Worm (Caenorhabditis elegans) whole organism, mixed stage, embryonic: ENCODE measurements around the gene srx-86.

Source experiments
- M03D4.4 ChIP-seq: sonication (generic microtip); optimal IDR thresholded peaks from 2 replicates; lab custom pipeline; 2017; ENCODE audit warnings: mild to moderate bottlenecking, missing genetic modification characterization, missing compliant biosample characterization
- bed-3 ChIP-seq: fragments of 200-800 bp; sonication (Bioruptor generic); optimal IDR thresholded peaks from 3 replicates; lab custom pipeline; 2018; ENCODE audit warnings: mild to moderate bottlenecking, missing genetic modification characterization, moderate library complexity, missing compliant biosample characterization
- blmp-1 ChIP-seq: fragments of 150-350 bp; optimal IDR thresholded peaks from 2 replicates; lab custom pipeline; 2014; ENCODE audit warnings: missing biosample characterization, missing genetic modification characterization
- ceh-39 ChIP-seq: fragments of 150-350 bp; optimal IDR thresholded peaks from 2 replicates; lab custom pipeline; 2014; ENCODE audit warnings: missing biosample characterization, missing genetic modification characterization
- ceh-43 ChIP-seq: fragments of 200-800 bp; sonication (Bioruptor generic); optimal IDR thresholded peaks from 2 replicates; lab custom pipeline; 2018; ENCODE audit warnings: mild to moderate bottlenecking, missing genetic modification characterization, moderate library complexity, missing compliant biosample characterization
- ceh-83 ChIP-seq: fragments of 200-800 bp; sonication (Bioruptor generic); optimal IDR thresholded peaks from 2 replicates; lab custom pipeline; 2018; ENCODE audit warnings: mild to moderate bottlenecking, missing genetic modification characterization, missing compliant biosample characterization
- ces-1 ChIP-seq: fragments of 150-350 bp; optimal IDR thresholded peaks from 2 replicates; lab custom pipeline; 2014; ENCODE audit warnings: missing biosample characterization, missing genetic modification reagents, missing genetic modification characterization
- cnd-1 ChIP-seq: fragments of 200-800 bp; sonication (Bioruptor generic); optimal IDR thresholded peaks from 2 replicates; lab custom pipeline; 2018; ENCODE audit warnings: mild to moderate bottlenecking, missing genetic modification characterization, missing compliant biosample characterization
- drap-1 ChIP-seq: fragments of 200-800 bp; sonication (Bioruptor generic); optimal IDR thresholded peaks from 3 replicates; lab custom pipeline; 2018; ENCODE audit warnings: mild to moderate bottlenecking, missing genetic modification characterization, missing compliant biosample characterization
- elt-1 ChIP-seq: sonication (generic microtip); optimal IDR thresholded peaks from 2 replicates; lab custom pipeline; 2017; ENCODE audit warnings: missing genetic modification characterization, mild to moderate bottlenecking, missing compliant biosample characterization, antibody characterized with exemption, moderate library complexity, borderline replicate concordance; ENCODE audit not compliant: insufficient read depth
- flh-1 ChIP-seq: fragments of 200-800 bp; sonication (Bioruptor generic); optimal IDR thresholded peaks from 2 replicates; lab custom pipeline; 2018; ENCODE audit warnings: mild to moderate bottlenecking, missing genetic modification characterization, moderate library complexity, missing compliant biosample characterization
- ham-2 ChIP-seq: fragments of 200-800 bp; sonication (Bioruptor generic); optimal IDR thresholded peaks from 2 replicates; lab custom pipeline; 2018; ENCODE audit warnings: mild to moderate bottlenecking, missing genetic modification characterization, missing compliant biosample characterization
- hlh-1 ChIP-seq: fragments of 150-350 bp; optimal IDR thresholded peaks from 2 replicates; lab custom pipeline; 2014; ENCODE audit warnings: missing biosample characterization, missing genetic modification reagents, missing genetic modification characterization
- lin-13 ChIP-seq: fragments of 150-350 bp; optimal IDR thresholded peaks from 2 replicates; lab custom pipeline; 2014; ENCODE audit warnings: missing biosample characterization, missing genetic modification characterization
- lin-32 ChIP-seq: fragments of 200-800 bp; sonication (Bioruptor generic); optimal IDR thresholded peaks from 2 replicates; lab custom pipeline; 2018; ENCODE audit warnings: mild to moderate bottlenecking, missing genetic modification characterization, missing compliant biosample characterization
- mab-5 ChIP-seq: fragments of 150-350 bp; optimal IDR thresholded peaks from 2 replicates; lab custom pipeline; 2014; ENCODE audit warnings: missing biosample characterization, missing genetic modification characterization
- mep-1 ChIP-seq: fragments of 150-350 bp; optimal IDR thresholded peaks from 2 replicates; lab custom pipeline; 2017; ENCODE audit warnings: missing biosample characterization, missing genetic modification reagents, missing genetic modification characterization, inconsistent platforms
- mls-2 ChIP-seq: sonication (generic microtip); optimal IDR thresholded peaks from 2 replicates; lab custom pipeline; 2016; ENCODE audit warnings: mild to moderate bottlenecking, missing genetic modification characterization, moderate library complexity, missing compliant biosample characterization
- nhr-12 ChIP-seq: fragments of 150-350 bp; optimal IDR thresholded peaks from 2 replicates; lab custom pipeline; 2014; ENCODE audit warnings: missing biosample characterization, missing genetic modification characterization
- nhr-2 ChIP-seq: fragments of 150-350 bp; optimal IDR thresholded peaks from 2 replicates; lab custom pipeline; 2014; ENCODE audit warnings: missing biosample characterization, missing genetic modification characterization
- nhr-237 ChIP-seq: fragments of 150-350 bp; optimal IDR thresholded peaks from 2 replicates; lab custom pipeline; 2014; ENCODE audit warnings: missing biosample characterization, missing genetic modification characterization
- nhr-28 ChIP-seq: fragments of 150-350 bp; optimal IDR thresholded peaks from 2 replicates; lab custom pipeline; 2014; ENCODE audit warnings: missing biosample characterization, missing genetic modification characterization
- pha-4 ChIP-seq: fragments of 150-350 bp; optimal IDR thresholded peaks from 2 replicates; lab custom pipeline; 2018; ENCODE audit warnings: missing biosample characterization, missing genetic modification reagents, missing genetic modification characterization
- sem-2 ChIP-seq: fragments of 200-800 bp; sonication (Bioruptor generic); optimal IDR thresholded peaks from 2 replicates; lab custom pipeline; 2018; ENCODE audit warnings: mild to moderate bottlenecking, missing genetic modification characterization, missing compliant biosample characterization
- snpc-4 ChIP-seq: fragments of 150-350 bp; optimal IDR thresholded peaks from 2 replicates; lab custom pipeline; 2014; ENCODE audit warnings: missing biosample characterization, missing genetic modification characterization
- tbx-8 ChIP-seq: fragments of 200-800 bp; sonication (Bioruptor generic); optimal IDR thresholded peaks from 2 replicates; lab custom pipeline; 2018; ENCODE audit warnings: mild to moderate bottlenecking, missing genetic modification characterization, moderate library complexity, missing compliant biosample characterization
- unc-120 ChIP-seq: sonication (generic microtip); optimal IDR thresholded peaks from 2 replicates; lab custom pipeline; 2017; ENCODE audit warnings: missing genetic modification characterization, missing compliant biosample characterization; ENCODE audit not compliant: poor library complexity, severe bottlenecking
- unc-39 ChIP-seq: fragments of 150-350 bp; optimal IDR thresholded peaks from 2 replicates; lab custom pipeline; 2014; ENCODE audit warnings: missing biosample characterization, missing genetic modification characterization
- unc-62 ChIP-seq: fragments of 150-350 bp; optimal IDR thresholded peaks from 2 replicates; lab custom pipeline; 2014; ENCODE audit warnings: missing biosample characterization, missing genetic modification reagents, missing genetic modification characterization
- zip-8 ChIP-seq: fragments of 150-350 bp; optimal IDR thresholded peaks from 2 replicates; lab custom pipeline; 2014; ENCODE audit warnings: missing biosample characterization, missing genetic modification characterization
- ztf-11 ChIP-seq: fragments of 150-350 bp; optimal IDR thresholded peaks from 2 replicates; lab custom pipeline; 2014; ENCODE audit warnings: missing biosample characterization, missing genetic modification characterization

The srx-86 gene

ce11 chrV:11570169-11570651 is 7.5 kb downstream of the srx-86 start, which contains the start of the genes nhr-101 and pms-2:
Gene nhr-101 (plus strand): TSS chrV:11570476.
Gene pms-2 (minus strand): TSS chrV:11570601.
- TF ChIP-seq ham-2 (GFP tag; lab: Kevin White, UChicago) (no peak), pha-4 (tag; lab: Kevin White, UChicago) (no peak), unc-120 (tag; lab: Kevin White, UChicago) (no peak), lin-13 (no peak), flh-1 (no peak), ceh-83 (GFP tag; lab: Kevin White, UChicago) (no peak), ceh-39 (tag; lab: Kevin White, UChicago) (no peak), nhr-12 (no peak), elt-1 (no peak), unc-39 (no peak), cnd-1 (tag; lab: Kevin White, UChicago) (no peak), tbx-8 (no peak), mab-5 (no peak), nhr-2 (tag; lab: Kevin White, UChicago) (no peak), blmp-1 (tag; lab: Kevin White, UChicago) (no peak)

DNA sequence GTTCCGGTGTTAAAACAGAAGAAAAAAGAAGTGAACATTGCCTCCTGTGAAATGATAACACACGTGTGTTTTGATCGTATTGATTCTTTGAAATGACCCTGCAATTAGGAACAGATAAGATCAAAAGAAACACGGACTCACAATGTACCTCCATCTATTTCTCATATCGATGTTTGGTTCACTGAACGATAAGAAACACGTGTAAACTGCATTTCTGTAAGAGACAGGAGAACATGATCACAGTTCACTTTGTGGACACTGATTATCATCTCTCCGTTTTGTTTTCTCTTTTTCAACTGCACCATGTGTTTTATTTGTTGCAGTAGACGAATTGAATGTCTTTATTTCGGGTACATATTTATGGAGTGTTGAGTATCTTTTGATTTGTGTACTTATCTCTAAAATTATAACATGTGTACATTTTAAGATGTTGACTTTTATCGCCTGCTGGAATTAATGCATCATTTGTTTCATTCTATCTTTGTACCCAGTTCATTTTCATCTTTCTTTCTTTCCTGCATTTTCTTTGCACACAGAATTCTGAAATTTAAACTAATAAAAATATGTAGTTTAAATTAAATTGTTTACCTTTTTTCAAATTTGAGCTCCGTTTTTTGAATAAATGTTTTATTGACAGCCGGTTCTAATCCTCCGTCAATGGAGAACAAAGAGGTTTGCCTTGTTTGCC is 10.2 kb downstream of the srx-86 start, which contains the start of the genes H12C20.7 and nhr-68:
Gene H12C20.7, minus strand, starts transcription at position 188 of the 688 bp plus-strand sequence.
Gene nhr-68, plus strand, starts transcription at position 638 of the 688 bp plus-strand sequence.
- no peak for TF ChIP-seq M03D4.4 (tag; lab: Kevin White, UChicago)
- no peak for TF ChIP-seq ces-1 (GFP tag; lab: Kevin White, UChicago)
- no peak for TF ChIP-seq lin-13
- no peak for TF ChIP-seq zip-8
- TF ChIP-seq mep-1 = no peak
- TF ChIP-seq tbx-8 = no peak
- TF ChIP-seq elt-1 = peak; percentile 58

- no peak for TF ChIP-seq elt-1
- TF ChIP-seq hlh-1 (tag; lab: Kevin White, UChicago) = no peak
- TF ChIP-seq snpc-4 (tag; lab: Kevin White, UChicago) = no peak
- TF ChIP-seq cnd-1 (tag; lab: Kevin White, UChicago) = no peak
- no peak for TF ChIP-seq mab-5
- TF ChIP-seq ces-1 (GFP tag; lab: Kevin White, UChicago) = no peak
- no peak for TF ChIP-seq bed-3 (GFP tag; lab: Kevin White, UChicago)
- no peak for TF ChIP-seq pha-4 (tag; lab: Kevin White, UChicago)
- no peak for TF ChIP-seq drap-1 (GFP tag; lab: Kevin White, UChicago)
- no peak for TF ChIP-seq mep-1
- no peak for TF ChIP-seq blmp-1 (tag; lab: Kevin White, UChicago)
- no peak for TF ChIP-seq nhr-28 (tag; lab: Kevin White, UChicago)
- no peak for TF ChIP-seq zip-8
- TF ChIP-seq nhr-237 (tag; lab: Kevin White, UChicago) = no peak
- no peak for TF ChIP-seq unc-120 (tag; lab: Kevin White, UChicago)
- TF ChIP-seq nhr-2 (tag; lab: Kevin White, UChicago) = no peak
- TF ChIP-seq ztf-11 (tag; lab: Kevin White, UChicago) = no peak
Measured at ce11 chrV:11574563-11574962, 11.8 kb downstream of the srx-86 start.

DNA sequence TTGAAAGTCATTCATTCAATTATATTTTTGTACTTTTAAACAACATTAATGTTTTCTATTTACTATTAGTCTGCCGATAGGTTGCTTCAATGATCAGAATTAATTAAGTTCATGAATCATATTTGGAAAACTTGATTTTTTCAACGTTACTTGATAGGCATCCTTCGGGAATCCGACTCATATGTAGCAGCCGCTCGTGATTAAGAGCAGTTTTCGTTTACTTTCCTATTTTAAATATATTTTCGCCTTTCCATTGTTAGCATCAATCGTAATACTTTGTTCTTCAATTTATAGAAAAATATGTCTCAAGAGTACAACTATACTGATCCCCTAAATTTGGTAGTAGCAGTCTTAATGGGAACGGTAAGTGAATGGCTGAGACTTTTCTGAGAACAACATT is 18.1 kb downstream of the srx-86 start, which contains the start of gene srx-90:
Gene srx-90, plus strand, starts transcription at position 301 of the 400 bp plus-strand sequence.
- no peak for TF ChIP-seq ceh-43 (GFP tag; lab: Kevin White, UChicago)
- TF ChIP-seq blmp-1 (tag; lab: Kevin White, UChicago) = no peak
- TF ChIP-seq nhr-28 (tag; lab: Kevin White, UChicago) = no peak
- TF ChIP-seq unc-62 = no peak
- TF ChIP-seq sem-2 (GFP tag; lab: Kevin White, UChicago) = no peak
- TF ChIP-seq lin-13 = no peak
- TF ChIP-seq M03D4.4 (tag; lab: Kevin White, UChicago) = no peak
- TF ChIP-seq zip-8 = no peak
- no peak for TF ChIP-seq cnd-1 (tag; lab: Kevin White, UChicago)
- no peak for TF ChIP-seq ceh-83 (GFP tag; lab: Kevin White, UChicago)
- TF ChIP-seq, all 35 proteins: peak for 0

ce11 chrV:11583212-11583611 is 20.5 kb downstream of the srx-86 start, which contains the start of gene srx-88:
Gene srx-88 (plus strand): TSS chrV:11583512.
- no peak for TF ChIP-seq lin-32 (GFP tag; lab: Kevin White, UChicago)
- no peak for TF ChIP-seq unc-62
- TF ChIP-seq sem-2 (GFP tag; lab: Kevin White, UChicago) = no peak
- TF ChIP-seq unc-39 = no peak
- no peak for TF ChIP-seq drap-1 (GFP tag; lab: Kevin White, UChicago)
- no peak for TF ChIP-seq tbx-8
- TF ChIP-seq ceh-43 (GFP tag; lab: Kevin White, UChicago) = no peak
- no peak for TF ChIP-seq mls-2
